Fruit fly (Drosophila melanogaster) whole organism, prepupa: ENCODE data around the gene CG33258.

Experiments
- CG10669 ChIP-seq: fragments of 200-800 bp; sonication (Bioruptor generic); optimal IDR thresholded peaks from 3 replicates; lab custom pipeline; 2018; ENCODE audit warnings: missing biosample characterization, mild to moderate bottlenecking, missing genetic modification characterization, moderate library complexity
- CG11294 ChIP-seq: fragments of 200-800 bp; sonication (Bioruptor generic); IDR thresholded peaks from 2 replicates; pipeline ENCODE4 v1.3.6; 2022; ENCODE audit warnings: missing biosample characterization, missing genetic modification characterization
- CG11762 ChIP-seq: fragments of 200-800 bp; sonication (Bioruptor generic); optimal IDR thresholded peaks from 3 replicates; lab custom pipeline; 2016; ENCODE audit warnings: missing biosample characterization, missing genetic modification characterization; ENCODE audit not compliant: insufficient read depth
- CG11902 ChIP-seq: fragments of 200-800 bp; sonication (Bioruptor generic); optimal IDR thresholded peaks from 3 replicates; lab custom pipeline; 2016; ENCODE audit warnings: missing biosample characterization, missing genetic modification characterization
- CG15336 ChIP-seq: fragments of 200-800 bp; sonication (Bioruptor generic); IDR thresholded peaks from 2 replicates; pipeline ENCODE4 v1.3.6; 2022; ENCODE audit warnings: missing biosample characterization, missing genetic modification characterization
- CG1621 ChIP-seq: fragments of 200-800 bp; sonication (Bioruptor generic); optimal IDR thresholded peaks from 3 replicates; lab custom pipeline; 2018; ENCODE audit warnings: missing biosample characterization, mild to moderate bottlenecking, missing genetic modification characterization
- CG16779 ChIP-seq: fragments of 200-800 bp; sonication (Bioruptor generic); optimal IDR thresholded peaks from 3 replicates; lab custom pipeline; 2017; ENCODE audit warnings: missing biosample characterization, mild to moderate bottlenecking, missing genetic modification characterization
- CG31627 ChIP-seq: fragments of 200-800 bp; sonication (Bioruptor generic); optimal IDR thresholded peaks from 3 replicates; lab custom pipeline; 2016; ENCODE audit warnings: missing biosample characterization, missing genetic modification characterization
- CG32006 ChIP-seq: fragments of 200-800 bp; sonication (Bioruptor generic); optimal IDR thresholded peaks from 3 replicates; lab custom pipeline; 2017; ENCODE audit warnings: missing biosample characterization, mild to moderate bottlenecking, missing genetic modification characterization
- CG3919 ChIP-seq: fragments of 200-800 bp; sonication (Bioruptor generic); optimal IDR thresholded peaks from 3 replicates; lab custom pipeline; 2016; ENCODE audit warnings: missing biosample characterization, missing genetic modification characterization
- CG6163 ChIP-seq: fragments of 200-800 bp; sonication (Bioruptor generic); IDR thresholded peaks from 3 replicates; pipeline ENCODE4 v1.3.6; 2022; ENCODE audit warnings: missing biosample characterization, missing genetic modification characterization
- CG6276 ChIP-seq: fragments of 200-800 bp; sonication (Bioruptor generic); optimal IDR thresholded peaks from 2 replicates; lab custom pipeline; 2017; ENCODE audit warnings: missing biosample characterization, mild to moderate bottlenecking, missing genetic modification characterization
- CG6808 ChIP-seq: fragments of 200-800 bp; sonication (Bioruptor generic); optimal IDR thresholded peaks from 3 replicates; lab custom pipeline; 2017; ENCODE audit warnings: missing biosample characterization, missing genetic modification characterization, mild to moderate bottlenecking, moderate library complexity, missing genetic modification reagents
- CG6854 ChIP-seq: fragments of 200-800 bp; sonication (Bioruptor generic); optimal IDR thresholded peaks from 2 replicates; lab custom pipeline; 2017; ENCODE audit warnings: missing biosample characterization, mild to moderate bottlenecking, missing genetic modification characterization
- CG8119 ChIP-seq: fragments of 200-800 bp; sonication (Bioruptor generic); IDR thresholded peaks from 3 replicates; pipeline ENCODE4 v1.3.6; 2022; ENCODE audit warnings: missing biosample characterization, missing genetic modification characterization
- CG8319 ChIP-seq: fragments of 200-800 bp; sonication (Bioruptor generic); optimal IDR thresholded peaks from 3 replicates; lab custom pipeline; 2016; ENCODE audit warnings: missing biosample characterization, missing genetic modification characterization
- CG8632 ChIP-seq: fragments of 200-800 bp; sonication (Bioruptor generic); optimal IDR thresholded peaks from 3 replicates; lab custom pipeline; 2016; ENCODE audit warnings: missing biosample characterization, missing genetic modification characterization
- CG9139 ChIP-seq: fragments of 200-800 bp; sonication (Bioruptor generic); optimal IDR thresholded peaks from 3 replicates; lab custom pipeline; 2017; ENCODE audit warnings: missing biosample characterization, mild to moderate bottlenecking, missing genetic modification characterization
- Eip75B ChIP-seq: fragments of 200-800 bp; sonication (Bioruptor generic); optimal IDR thresholded peaks from 3 replicates; lab custom pipeline; 2016; ENCODE audit warnings: missing biosample characterization, missing genetic modification characterization
- Eip78C ChIP-seq: fragments of 200-800 bp; sonication (Bioruptor generic); peaks from one replicate; lab custom pipeline; 2016; ENCODE audit warnings: missing biosample characterization, missing genetic modification characterization
- Eip93F ChIP-seq: fragments of 200-800 bp; sonication (Bioruptor generic); optimal IDR thresholded peaks from 2 replicates; lab custom pipeline; 2016; ENCODE audit warnings: missing biosample characterization, mild to moderate bottlenecking, missing genetic modification characterization
- Ets21C ChIP-seq: fragments of 200-800 bp; sonication (Bioruptor generic); optimal IDR thresholded peaks from 3 replicates; lab custom pipeline; 2016; ENCODE audit warnings: missing biosample characterization, missing genetic modification characterization
- Ets96B ChIP-seq: fragments of 200-800 bp; optimal IDR thresholded peaks from 2 replicates; lab custom pipeline; 2019; ENCODE audit warnings: missing biosample characterization, mild to moderate bottlenecking, missing genetic modification characterization, moderate library complexity
- Gug ChIP-seq: fragments of 200-800 bp; sonication (Bioruptor generic); IDR thresholded peaks from 2 replicates; pipeline ENCODE4 v1.3.6; 2022; ENCODE audit warnings: missing biosample characterization, missing genetic modification characterization
- Hr38 ChIP-seq: sonication (Bioruptor generic); optimal IDR thresholded peaks from 2 replicates; lab custom pipeline; 2016; ENCODE audit warnings: missing biosample characterization, missing genetic modification characterization
- Hr39 ChIP-seq: fragments of 200-800 bp; sonication (Bioruptor generic); optimal IDR thresholded peaks from 2 replicates; lab custom pipeline; 2016; ENCODE audit warnings: missing biosample characterization, missing genetic modification characterization
- Lpt ChIP-seq: fragments of 200-800 bp; sonication (Bioruptor generic); optimal IDR thresholded peaks from 3 replicates; lab custom pipeline; 2016; ENCODE audit warnings: missing biosample characterization, missing genetic modification characterization
- Met ChIP-seq: fragments of 200-800 bp; sonication (Bioruptor generic); optimal IDR thresholded peaks from 3 replicates; lab custom pipeline; 2016; ENCODE audit warnings: missing biosample characterization, missing genetic modification characterization
- OdsH ChIP-seq: fragments of 200-800 bp; sonication (Bioruptor generic); optimal IDR thresholded peaks from 3 replicates; lab custom pipeline; 2016; ENCODE audit warnings: missing biosample characterization, missing genetic modification characterization
- Sox14 ChIP-seq: fragments of 200-800 bp; sonication (Bioruptor generic); optimal IDR thresholded peaks from 3 replicates; lab custom pipeline; 2016; ENCODE audit warnings: missing biosample characterization, missing genetic modification characterization
- Sox15 ChIP-seq: fragments of 200-800 bp; sonication (Bioruptor generic); optimal IDR thresholded peaks from 3 replicates; lab custom pipeline; 2016; ENCODE audit warnings: missing biosample characterization, missing genetic modification characterization
- achi ChIP-seq: fragments of 200-800 bp; sonication (Bioruptor generic); optimal IDR thresholded peaks from 3 replicates; lab custom pipeline; 2016; ENCODE audit warnings: missing biosample characterization, missing genetic modification characterization
- acj6 ChIP-seq: fragments of 200-800 bp; sonication (Bioruptor generic); optimal IDR thresholded peaks from 3 replicates; lab custom pipeline; 2016; ENCODE audit warnings: missing biosample characterization, missing genetic modification characterization
- cyc ChIP-seq: fragments of 200-800 bp; sonication (Bioruptor generic); optimal IDR thresholded peaks from 3 replicates; lab custom pipeline; 2016; ENCODE audit warnings: missing biosample characterization, missing genetic modification characterization
- dac ChIP-seq: fragments of 200-800 bp; sonication (Bioruptor generic); optimal IDR thresholded peaks from 2 replicates; lab custom pipeline; 2017; ENCODE audit warnings: missing biosample characterization, mild to moderate bottlenecking, missing genetic modification characterization
- dsx ChIP-seq: fragments of 200-800 bp; optimal IDR thresholded peaks from 3 replicates; lab custom pipeline; 2019; ENCODE audit warnings: missing biosample characterization, mild to moderate bottlenecking, missing genetic modification characterization, moderate library complexity; ENCODE audit not compliant: poor library complexity, severe bottlenecking
- eg ChIP-seq: fragments of 200-800 bp; sonication (Bioruptor generic); IDR thresholded peaks from 3 replicates; pipeline ENCODE4 v1.3.6; 2022; ENCODE audit warnings: missing biosample characterization, missing genetic modification characterization
- esn ChIP-seq: fragments of 200-800 bp; sonication (Bioruptor generic); optimal IDR thresholded peaks from 2 replicates; lab custom pipeline; 2016; ENCODE audit warnings: missing biosample characterization, mild to moderate bottlenecking, missing genetic modification characterization, moderate library complexity
- fd59A ChIP-seq: fragments of 200-800 bp; sonication (Bioruptor generic); optimal IDR thresholded peaks from 2 replicates; lab custom pipeline; 2017; ENCODE audit warnings: missing biosample characterization, mild to moderate bottlenecking, missing genetic modification characterization, missing genetic modification reagents
- fd85E ChIP-seq: fragments of 200-800 bp; sonication (Bioruptor generic); optimal IDR thresholded peaks from 3 replicates; lab custom pipeline; 2016; ENCODE audit warnings: missing biosample characterization, missing genetic modification characterization
- fkh ChIP-seq: fragments of 200-800 bp; sonication (Bioruptor generic); optimal IDR thresholded peaks from 3 replicates; lab custom pipeline; 2017; ENCODE audit warnings: missing biosample characterization, mild to moderate bottlenecking, missing genetic modification characterization, moderate library complexity
- lz ChIP-seq: fragments of 200-800 bp; sonication (Bioruptor generic); optimal IDR thresholded peaks from 3 replicates; lab custom pipeline; 2016; ENCODE audit warnings: missing biosample characterization, missing genetic modification characterization
- net ChIP-seq: fragments of 200-800 bp; sonication (Bioruptor generic); optimal IDR thresholded peaks from 3 replicates; lab custom pipeline; 2016; ENCODE audit warnings: missing biosample characterization, missing genetic modification characterization
- salr ChIP-seq, 2 experiments: fragments of 200-800 bp; sonication (Bioruptor generic); optimal IDR thresholded peaks; 3 replicates each; lab custom pipeline; 2016 to 2018; ENCODE audit warnings: missing biosample characterization in 2 of 2, missing genetic modification characterization in 2 of 2, mild to moderate bottlenecking in 1 of 2
- spab ChIP-seq: fragments of 200-800 bp; sonication (Bioruptor generic); optimal IDR thresholded peaks from 2 replicates; lab custom pipeline; 2017; ENCODE audit warnings: missing biosample characterization, mild to moderate bottlenecking, missing genetic modification characterization, missing genetic modification reagents
- ss ChIP-seq, 2 experiments: fragments of 200-800 bp; sonication (Bioruptor generic); optimal IDR thresholded peaks; 2 replicates in 1 of 2; 3 replicates in 1 of 2; lab custom pipeline; 2017 to 2018; ENCODE audit warnings: mild to moderate bottlenecking in 2 of 2, missing biosample characterization in 2 of 2, missing genetic modification characterization in 2 of 2, moderate library complexity in 1 of 2
- topi ChIP-seq: fragments of 200-800 bp; sonication (Bioruptor generic); optimal IDR thresholded peaks from 3 replicates; lab custom pipeline; 2016; ENCODE audit warnings: missing biosample characterization, missing genetic modification characterization
- vri ChIP-seq: fragments of 200-800 bp; sonication (Bioruptor generic); optimal IDR thresholded peaks from 3 replicates; lab custom pipeline; 2016; ENCODE audit warnings: missing biosample characterization, mild to moderate bottlenecking, missing genetic modification characterization

CG33258 gene

dm6 chr3L:16037048-16037477 lies 45.3 kb upstream of the CG33258 start (continued):
- peak; percentile 66 for TF ChIP-seq CG1621 (tag; lab: Kevin White, UChicago)
- peak; percentile 43 for TF ChIP-seq fkh (GFP tag; lab: Kevin White, UChicago)
- TF ChIP-seq vri: no peak
- TF ChIP-seq Eip93F: no peak
- peak; percentile 82; the same call in 2 of the 3 replicates for TF ChIP-seq CG8119 (GFP tag; lab: Robert Waterston, UW)
- TF ChIP-seq CG32006 (GFP tag; lab: Kevin White, UChicago): peak; percentile 75
- TF ChIP-seq dsx: peak; percentile 42

dm6 chr3L:16037690-16038332 lies 44.5 kb upstream of the CG33258 start:
- TF ChIP-seq salr (GFP tag; optimal IDR thresholded peaks at IDR 0.05; lab: Kevin White, UChicago) (no peak), fd85E (GFP tag; lab: Kevin White, UChicago) (peak; percentile 10), eg (GFP tag; lab: Robert Waterston, UW) (peak; percentile 77), CG31627 (no peak), CG8319 (GFP tag; lab: Kevin White, UChicago) (peak; percentile 2), Ets21C (GFP tag; lab: Kevin White, UChicago) (no peak), Lpt (GFP tag; lab: Kevin White, UChicago) (no peak), CG1621 (tag; lab: Kevin White, UChicago) (no peak), dac (GFP tag; lab: Kevin White, UChicago) (no peak), cyc (GFP tag; lab: Kevin White, UChicago) (peak; percentile 10), Eip75B (peak; percentile 41), Met (GFP tag; lab: Kevin White, UChicago) (peak; percentile 32), acj6 (GFP tag; lab: Kevin White, UChicago) (no peak), Hr39 (GFP tag; lab: Kevin White, UChicago) (no peak), CG6854 (no peak), lz (GFP tag; lab: Kevin White, UChicago) (no peak), Sox14 (GFP tag; lab: Kevin White, UChicago) (peak; percentile 77), CG11294 (GFP tag; lab: Robert Waterston, UW) (no peak), net (GFP tag; lab: Kevin White, UChicago) (no peak), CG3919 (GFP tag; lab: Kevin White, UChicago) (peak; percentile 21), fd59A (GFP tag; lab: Kevin White, UChicago) (no peak), CG6276 (GFP tag; lab: Kevin White, UChicago) (peak; percentile 1), CG8119 (GFP tag; lab: Robert Waterston, UW) (peak; percentile 50; the same call in 2 of the 3 replicates), CG32006 (GFP tag; lab: Kevin White, UChicago) (peak; percentile 19), spab (no peak), Gug (GFP tag; lab: Robert Waterston, UW) (0 out of 2 replicates have a peak, but pooled peaks have one; percentile 18), CG11902 (GFP tag; lab: Kevin White, UChicago) (peak; percentile 4), Ets96B (peak; percentile 19), ss (GFP tag; optimal IDR thresholded peaks at IDR 0.05; lab: Kevin White, UChicago) (peak; percentile 2 to 53), CG10669 (GFP tag; lab: Kevin White, UChicago) (no peak), CG6808 (GFP tag; lab: Kevin White, UChicago) (peak; percentile 20), Hr38 (GFP tag; lab: Kevin White, UChicago) (no peak), Eip78C (GFP tag; lab: Kevin White, UChicago) (peak; percentile 87), CG6163 (peak; percentile 68; the same call in 1 of the 3 replicates), vri (peak; percentile 98), topi (GFP tag; lab: Kevin White, UChicago) (peak; percentile 59), OdsH (no peak), achi (GFP tag; lab: Kevin White, UChicago) (no peak), Sox15 (GFP tag; lab: Kevin White, UChicago) (no peak), CG9139 (no peak), CG16779 (no peak), CG11762 (GFP tag; lab: Kevin White, UChicago) (no peak), CG8632 (GFP tag; lab: Kevin White, UChicago) (no peak), esn (no peak), CG15336 (GFP tag; lab: Robert Waterston, UW) (0 out of 2 replicates have a peak, but pooled peaks have one; percentile 11)
